Fruit fly (Drosophila melanogaster): ENCODE data around the gene snRNP-U1-C.

snRNP-U1-C gene

dm6 chr3R:19031210-19031609 lies 47.8 kb upstream of the snRNP-U1-C start, which contains the start of the genes Prp18 and CG6013 (continued):
- TF ChIP-seq tll (GFP tag; optimal IDR thresholded peaks at IDR 0.05) = peak in 1 of 2 experiments; percentile 22
- no peak for TF ChIP-seq Hsf (GFP tag; optimal IDR thresholded peaks at IDR 0.05)
- peak; percentile 63 for TF ChIP-seq Xbp1 (GFP tag; optimal IDR thresholded peaks at IDR 0.05)
- TF ChIP-seq CG33557 (GFP tag; optimal IDR thresholded peaks at IDR 0.05) = peak; percentile 70
- TF ChIP-seq Sin3A (optimal IDR thresholded peaks at IDR 0.05) = no peak
- TF ChIP-seq CG8765 (GFP tag; IDR thresholded peaks at IDR 0.05) = no peak
- TF ChIP-seq CG6683 (GFP tag; optimal IDR thresholded peaks at IDR 0.05) = peak; percentile 15
- TF ChIP-seq CG14965 (GFP tag; optimal IDR thresholded peaks at IDR 0.05; ENCODE audit: borderline replicate concordance) = no peak
- no peak for TF ChIP-seq CG5180 (GFP tag; optimal IDR thresholded peaks at IDR 0.05)
- no peak for TF ChIP-seq Taf1 (GFP tag; IDR thresholded peaks at IDR 0.05)
- TF ChIP-seq Six4 (GFP tag; optimal IDR thresholded peaks at IDR 0.05) = peak; percentile 25
- no peak for TF ChIP-seq Myb (GFP tag; optimal IDR thresholded peaks at IDR 0.05)
- TF ChIP-seq CG3407 (GFP tag; optimal IDR thresholded peaks at IDR 0.05) = no peak
- TF ChIP-seq tna (GFP tag; IDR thresholded peaks at IDR 0.05; ENCODE audit: partially characterized antibody) = no peak
- no peak for TF ChIP-seq CG8089 (GFP tag; optimal IDR thresholded peaks at IDR 0.05)
- peak; percentile 14 for TF ChIP-seq CG6254 (GFP tag; optimal IDR thresholded peaks at IDR 0.05)
- TF ChIP-seq CG10366 (GFP tag; IDR thresholded peaks at IDR 0.05) = no peak
- peak; percentile 52 for TF ChIP-seq CG7556 (GFP tag; optimal IDR thresholded peaks at IDR 0.05)
- TF ChIP-seq CG4424 (GFP tag; optimal IDR thresholded peaks at IDR 0.05) = peak; percentile 53
- no peak for TF ChIP-seq CG14667 (GFP tag; IDR thresholded peaks at IDR 0.05)
- TF ChIP-seq psq (GFP tag; optimal IDR thresholded peaks at IDR 0.05) = peak; percentile 0
- no peak for TF ChIP-seq sr (GFP tag; IDR thresholded peaks at IDR 0.05)
- TF ChIP-seq unpg (GFP tag; optimal IDR thresholded peaks at IDR 0.05) = peak; percentile 58
- TF ChIP-seq Dref (GFP tag; IDR thresholded peaks at IDR 0.05) = no peak
- TF ChIP-seq wek (GFP tag; optimal IDR thresholded peaks at IDR 0.05) = no peak
- no peak for TF ChIP-seq CG6854 (GFP tag; optimal IDR thresholded peaks at IDR 0.05)
- TF ChIP-seq trh (GFP tag; optimal IDR thresholded peaks at IDR 0.05) = no peak
- TF ChIP-seq HLHmδ (GFP tag; optimal IDR thresholded peaks at IDR 0.05) = no peak
- peak; percentile 7 for TF ChIP-seq CG10462 (GFP tag; optimal IDR thresholded peaks at IDR 0.05)
- peak in 1 of 2 experiments; percentile 65 for TF ChIP-seq bsh (GFP tag; optimal IDR thresholded peaks at IDR 0.05)
- TF ChIP-seq yki (optimal IDR thresholded peaks at IDR 0.05) = no peak
- TF ChIP-seq CG3281 (GFP tag; optimal IDR thresholded peaks at IDR 0.05) = no peak
- no peak; the same call in 1 of the 2 replicates for TF ChIP-seq Scr (GFP tag; IDR thresholded peaks at IDR 0.05; ENCODE audit: partially characterized antibody)
- 0 out of 3 replicates have a peak, but pooled peaks have one; percentile 22 for TF ChIP-seq Dbx (GFP tag; IDR thresholded peaks at IDR 0.05)
- 0 out of 2 replicates have a peak, but pooled peaks have one; percentile 47 for TF ChIP-seq CG32772 (GFP tag; IDR thresholded peaks at IDR 0.05)
- TF ChIP-seq slp2 (GFP tag; optimal IDR thresholded peaks at IDR 0.05) = no peak
- peak; percentile 47 for TF ChIP-seq CG8388 (GFP tag; optimal IDR thresholded peaks at IDR 0.05)
- TF ChIP-seq gfzf (GFP tag; optimal IDR thresholded peaks at IDR 0.05) = peak; percentile 61
- peak; percentile 97 for TF ChIP-seq CG11696 (GFP tag; IDR thresholded peaks at IDR 0.05)
- TF ChIP-seq CG34422 (GFP tag; IDR thresholded peaks at IDR 0.05) = no peak
- TF ChIP-seq aop (GFP tag; IDR thresholded peaks at IDR 0.05) = no peak
- peak; percentile 39 for TF ChIP-seq pzg (GFP tag; optimal IDR thresholded peaks at IDR 0.05)
- no peak for TF ChIP-seq CG3163 (GFP tag; optimal IDR thresholded peaks at IDR 0.05)
- no peak for TF ChIP-seq CG11456 (GFP tag; IDR thresholded peaks at IDR 0.05)
- TF ChIP-seq Oli (tag; optimal IDR thresholded peaks at IDR 0.05) = peak; percentile 25
- peak; percentile 95 for TF ChIP-seq onecut (GFP tag; IDR thresholded peaks at IDR 0.05)
- no peak for TF ChIP-seq Adf1 (GFP tag; IDR thresholded peaks at IDR 0.05)
- peak; percentile 5 for TF ChIP-seq CG3065 (GFP tag; optimal IDR thresholded peaks at IDR 0.05)
- peak; percentile 42 for TF ChIP-seq zen (tag; optimal IDR thresholded peaks at IDR 0.05)
- no peak for TF ChIP-seq zfh2 (GFP tag; optimal IDR thresholded peaks at IDR 0.05)
- TF ChIP-seq CG32532 (GFP tag; IDR thresholded peaks at IDR 0.05) = peak; percentile 63; the same call in 1 of the 2 replicates
- no peak for TF ChIP-seq CG13894 (tag; optimal IDR thresholded peaks at IDR 0.05)

All from whole organism, embryonic.